Worm (Caenorhabditis elegans): ENCODE results near the gene kcc-1.

The kcc-1 gene

DNA sequence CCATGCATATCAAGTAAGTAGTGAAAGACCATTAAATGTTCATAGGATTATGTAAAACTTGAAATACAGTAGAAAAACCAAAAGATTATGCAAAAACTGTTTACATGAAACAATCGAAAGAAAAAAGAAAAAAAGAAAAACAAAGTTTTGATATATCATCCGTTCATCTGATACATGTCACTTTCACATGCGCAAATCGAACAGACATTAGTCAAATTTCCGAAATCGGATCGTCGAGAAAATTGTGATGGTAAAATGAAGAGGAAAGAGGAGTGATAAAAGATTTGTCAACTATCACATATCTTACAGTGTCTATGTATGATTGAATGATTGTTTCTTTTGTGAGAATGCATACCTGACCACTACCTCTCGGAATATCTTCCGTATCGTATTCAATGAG lies 2.9 kb downstream of the kcc-1 start:
- TF ChIP-seq let-607 (tag; optimal IDR thresholded peaks at IDR 0.05) (no peak), unc-62 (GFP tag; optimal IDR thresholded peaks at IDR 0.05) (no peak), him-1 (tag; optimal IDR thresholded peaks at IDR 0.05) (no peak), dox-1 (GFP tag; IDR thresholded peaks at IDR 0.05) (no peak), nfyb-1 (GFP tag; IDR thresholded peaks at IDR 0.05) (no peak), hmg-1.2 (GFP tag; IDR thresholded peaks at IDR 0.05) (no peak), sea-2 (GFP tag; IDR thresholded peaks at IDR 0.05) (no peak), nhr-90 (tag; optimal IDR thresholded peaks at IDR 0.05) (no peak), nhr-27 (tag; optimal IDR thresholded peaks at IDR 0.05) (no peak), bed-2 (GFP tag; IDR thresholded peaks at IDR 0.05) (no peak), ekl-4 (GFP tag; IDR thresholded peaks at IDR 0.05) (no peak), C17E4.6 (GFP tag; IDR thresholded peaks at IDR 0.05) (no peak), ztf-18 (tag; optimal IDR thresholded peaks at IDR 0.05) (no peak), B0261.1 (tag; optimal IDR thresholded peaks at IDR 0.05) (no peak), tlf-1 (GFP tag; optimal IDR thresholded peaks at IDR 0.05) (no peak), K12H6.12 (tag; optimal IDR thresholded peaks at IDR 0.05) (no peak), F57A8.1 (GFP tag; optimal IDR thresholded peaks at IDR 0.05) (no peak), ztf-22 (GFP tag; optimal IDR thresholded peaks at IDR 0.05) (no peak), ccch-3 (GFP tag; optimal IDR thresholded peaks at IDR 0.05) (no peak), pha-4 (tag; optimal IDR thresholded peaks at IDR 0.05) (no peak)

ce11 chrIV:7211313-7211712 lies 5.2 kb downstream of the kcc-1 start:
- TF ChIP-seq nhr-179 (tag; optimal IDR thresholded peaks at IDR 0.05) (no peak), madf-8 (GFP tag; conservative IDR thresholded peaks at IDR 0.05) (peak; percentile 67), sea-2 (GFP tag; IDR thresholded peaks at IDR 0.05) (no peak), aptf-2 (GFP tag; conservative IDR thresholded peaks at IDR 0.05) (peak; percentile 83), hmg-1.2 (GFP tag; IDR thresholded peaks at IDR 0.05) (peak; percentile 38; the same call in 1 of the 2 replicates), xnd-1 (tag; optimal IDR thresholded peaks at IDR 0.05) (peak; percentile 42), madf-3 (GFP tag; IDR thresholded peaks at IDR 0.05) (no peak), madf-6 (GFP tag; IDR thresholded peaks at IDR 0.05) (peak; percentile 90), die-1 (tag; optimal IDR thresholded peaks at IDR 0.05) (peak; percentile 5), ceh-79 (tag; optimal IDR thresholded peaks at IDR 0.05) (no peak), Y56A3A.18 (GFP tag; IDR thresholded peaks at IDR 0.05) (no peak), efl-1 (GFP tag; optimal IDR thresholded peaks at IDR 0.05) (peak; percentile 81), ceh-91 (GFP tag; IDR thresholded peaks at IDR 0.05) (0 out of 2 replicates have a peak, but pooled peaks have one; percentile 16), chd-7 (tag; optimal IDR thresholded peaks at IDR 0.05) (no peak)

DNA sequence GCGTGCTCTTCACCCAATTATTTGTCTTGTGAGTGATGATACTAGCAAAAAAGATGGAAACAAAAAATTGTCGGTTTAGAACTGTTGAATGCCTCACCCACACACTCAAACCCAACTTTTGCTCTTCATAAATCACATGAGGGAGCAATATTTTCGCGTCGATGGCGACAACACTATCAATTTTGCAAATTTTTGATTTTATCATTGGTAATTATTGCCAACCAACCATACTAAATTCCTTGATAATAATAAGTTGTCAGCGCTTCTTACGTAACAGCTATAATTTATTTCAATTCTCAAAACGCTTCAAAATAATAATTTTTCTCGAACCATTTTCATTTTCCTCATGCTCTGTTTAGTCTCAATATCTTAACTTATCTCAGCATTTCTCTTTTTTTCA lies 6.7 kb downstream of the kcc-1 start:
- TF ChIP-seq lir-1 (GFP tag; conservative IDR thresholded peaks at IDR 0.05), result no peak
- no peak for TF ChIP-seq dpff-1 (tag; optimal IDR thresholded peaks at IDR 0.05)
- no peak for TF ChIP-seq xnd-1 (tag; optimal IDR thresholded peaks at IDR 0.05)
- no peak for TF ChIP-seq atf-7 (tag; optimal IDR thresholded peaks at IDR 0.05)
- no peak for TF ChIP-seq zim-3 (tag; optimal IDR thresholded peaks at IDR 0.05)
- no peak for TF ChIP-seq let-526 (GFP tag; IDR thresholded peaks at IDR 0.05)
- TF ChIP-seq nhr-80 (tag; optimal IDR thresholded peaks at IDR 0.05), result peak; percentile 37
- TF ChIP-seq Y95B8A.8 (GFP tag; IDR thresholded peaks at IDR 0.05), result no peak
- TF ChIP-seq F23B12.7 (tag; optimal IDR thresholded peaks at IDR 0.05; ENCODE audit: insufficient read depth), result no peak
